Worm (Caenorhabditis elegans) whole organism, L4 larva: ENCODE measurements around the gene clec-138.

ENCODE experiments used
- F49E8.2 ChIP-seq: sonication (generic microtip); optimal IDR thresholded peaks from 2 replicates; lab custom pipeline; 2016; ENCODE audit warnings: missing compliant biosample characterization, mild to moderate bottlenecking, missing genetic modification characterization, borderline replicate concordance
- R02D3.7 ChIP-seq: fragments of 150-350 bp; sonication (generic microtip); optimal IDR thresholded peaks from 3 replicates; lab custom pipeline; 2014; ENCODE audit warnings: missing biosample characterization, missing genetic modification characterization
- T20F7.1 ChIP-seq: fragments of 200-800 bp; sonication (Bioruptor generic); optimal IDR thresholded peaks from 2 replicates; lab custom pipeline; 2018; ENCODE audit warnings: mild to moderate bottlenecking, missing genetic modification characterization, missing compliant biosample characterization
- Y105C5A.15 ChIP-seq: fragments of 200-800 bp; sonication (Bioruptor generic); IDR thresholded peaks from 2 replicates; pipeline ENCODE4 v1.3.6; 2022; ENCODE audit warnings: missing genetic modification characterization, missing compliant biosample characterization
- ZK546.5 ChIP-seq, 2 experiments: sonication (generic microtip); optimal IDR thresholded peaks; 2 replicates each; lab custom pipeline; 2017; ENCODE audit warnings: missing biosample characterization in 2 of 2, missing genetic modification characterization in 2 of 2
- aha-1 ChIP-seq: fragments of 150-350 bp; peaks from one replicate; lab custom pipeline; 2014; ENCODE audit warnings: missing biosample characterization, missing genetic modification characterization
- attf-4 ChIP-seq: sonication (generic microtip); optimal IDR thresholded peaks from 3 replicates; lab custom pipeline; 2017; ENCODE audit warnings: missing biosample characterization, missing genetic modification characterization
- ceh-44 ChIP-seq: fragments of 200-800 bp; sonication (Bioruptor generic); IDR thresholded peaks from 2 replicates; pipeline ENCODE4 v1.3.6; 2022; ENCODE audit warnings: missing genetic modification reagents, missing genetic modification characterization, missing compliant biosample characterization
- ceh-82 ChIP-seq: sonication (generic microtip); optimal IDR thresholded peaks from 2 replicates; lab custom pipeline; 2017; ENCODE audit warnings: missing biosample characterization, missing genetic modification characterization
- ces-1 ChIP-seq: fragments of 150-350 bp; sonication (generic microtip); optimal IDR thresholded peaks from 4 replicates; lab custom pipeline; 2014; ENCODE audit warnings: missing biosample characterization, missing genetic modification reagents, missing genetic modification characterization
- daf-12 ChIP-seq: fragments of 150-350 bp; optimal IDR thresholded peaks from 2 replicates; lab custom pipeline; 2014; ENCODE audit warnings: missing biosample characterization, missing genetic modification reagents, missing genetic modification characterization
- daf-16 ChIP-seq, 3 experiments: sonication (generic microtip); optimal IDR thresholded peaks; 2 replicates each; lab custom pipeline; 2016 to 2017; ENCODE audit warnings: missing genetic modification characterization in 3 of 3, missing genetic modification reagents in 3 of 3, mild to moderate bottlenecking in 2 of 3, missing compliant biosample characterization in 2 of 3, missing biosample characterization in 1 of 3, moderate library complexity in 1 of 3
- daf-8 ChIP-seq: fragments of 200-800 bp; sonication (Bioruptor generic); IDR thresholded peaks from 2 replicates; pipeline ENCODE4 v1.3.6; 2022; ENCODE audit warnings: missing genetic modification characterization, missing compliant biosample characterization
- dmd-6 ChIP-seq: fragments of 200-800 bp; sonication (Bioruptor generic); IDR thresholded peaks from 2 replicates; pipeline ENCODE4 v1.3.6; 2022; ENCODE audit warnings: missing genetic modification reagents, missing genetic modification characterization, missing compliant biosample characterization
- egl-27 ChIP-seq: sonication (generic microtip); optimal IDR thresholded peaks from 3 replicates; lab custom pipeline; 2017; ENCODE audit warnings: missing biosample characterization, missing genetic modification reagents, missing genetic modification characterization
- fkh-10 ChIP-seq: fragments of 150-350 bp; optimal IDR thresholded peaks from 2 replicates; lab custom pipeline; 2014; ENCODE audit warnings: missing biosample characterization, missing genetic modification reagents, missing genetic modification characterization
- hlh-11 ChIP-seq: fragments of 200-800 bp; sonication (Bioruptor generic); optimal IDR thresholded peaks from 2 replicates; lab custom pipeline; 2018; ENCODE audit warnings: mild to moderate bottlenecking, missing genetic modification characterization, missing compliant biosample characterization
- hmg-1.1 ChIP-seq: fragments of 200-800 bp; sonication (Bioruptor generic); IDR thresholded peaks from 2 replicates; pipeline ENCODE4 v1.3.6; 2022; ENCODE audit warnings: missing genetic modification reagents, missing genetic modification characterization, missing compliant biosample characterization
- lim-7 ChIP-seq: fragments of 200-800 bp; sonication (Bioruptor generic); IDR thresholded peaks from 2 replicates; pipeline ENCODE4 v1.3.6; 2022; ENCODE audit warnings: missing genetic modification characterization, missing compliant biosample characterization
- lin-1 ChIP-seq: fragments of 200-800 bp; sonication (Bioruptor generic); IDR thresholded peaks from 2 replicates; pipeline ENCODE4 v1.3.6; 2022; ENCODE audit warnings: missing genetic modification reagents, missing genetic modification characterization, missing compliant biosample characterization
- lin-13 ChIP-seq: fragments of 150-350 bp; optimal IDR thresholded peaks from 2 replicates; lab custom pipeline; 2014; ENCODE audit warnings: missing biosample characterization, missing genetic modification reagents, missing genetic modification characterization
- lin-29 ChIP-seq: fragments of 200-800 bp; sonication (Bioruptor generic); IDR thresholded peaks from 2 replicates; pipeline ENCODE4 v1.3.6; 2022; ENCODE audit warnings: missing genetic modification reagents, missing genetic modification characterization, missing compliant biosample characterization
- lin-38 ChIP-seq: fragments of 200-800 bp; sonication (Bioruptor generic); IDR thresholded peaks from 2 replicates; pipeline ENCODE4 v1.3.6; 2022; ENCODE audit warnings: missing genetic modification reagents, missing genetic modification characterization, missing compliant biosample characterization
- lsy-2 ChIP-seq, 2 experiments: fragments of 150-350 bp in 1 of 2; sonication (generic microtip) in 1 of 2; optimal IDR thresholded peaks; 2 replicates each; lab custom pipeline; 2014 to 2017; ENCODE audit warnings: missing biosample characterization in 2 of 2, missing genetic modification characterization in 2 of 2
- madf-9 ChIP-seq: fragments of 200-800 bp; sonication (Bioruptor generic); conservative IDR thresholded peaks from 2 replicates; pipeline ENCODE4 v1.3.6; 2022; ENCODE audit warnings: missing genetic modification reagents, missing genetic modification characterization, missing compliant biosample characterization
- mep-1 ChIP-seq: fragments of 150-350 bp; sonication (generic microtip); optimal IDR thresholded peaks from 3 replicates; lab custom pipeline; 2014; ENCODE audit warnings: missing biosample characterization, missing genetic modification characterization
- nhr-102 ChIP-seq: sonication (generic microtip); optimal IDR thresholded peaks from 2 replicates; lab custom pipeline; 2016; ENCODE audit warnings: mild to moderate bottlenecking, missing genetic modification characterization, moderate library complexity, missing compliant biosample characterization
- nhr-28 ChIP-seq: fragments of 150-350 bp; optimal IDR thresholded peaks from 2 replicates; lab custom pipeline; 2014; ENCODE audit warnings: missing biosample characterization, missing genetic modification characterization
- nhr-41 ChIP-seq: fragments of 200-800 bp; sonication (Bioruptor generic); IDR thresholded peaks from 2 replicates; pipeline ENCODE4 v1.3.6; 2022; ENCODE audit warnings: missing genetic modification reagents, missing genetic modification characterization, missing compliant biosample characterization
- set-16 ChIP-seq: fragments of 200-800 bp; sonication (Bioruptor generic); IDR thresholded peaks from 2 replicates; pipeline ENCODE4 v1.3.6; 2022; ENCODE audit warnings: missing genetic modification reagents, missing genetic modification characterization, missing compliant biosample characterization
- snpc-1.2 ChIP-seq: fragments of 200-800 bp; sonication (Bioruptor generic); IDR thresholded peaks from 2 replicates; pipeline ENCODE4 v1.3.6; 2022; ENCODE audit warnings: missing genetic modification reagents, missing genetic modification characterization, missing compliant biosample characterization
- unc-130 ChIP-seq: sonication (generic microtip); optimal IDR thresholded peaks from 2 replicates; lab custom pipeline; 2016; ENCODE audit warnings: missing genetic modification reagents, missing genetic modification characterization, missing compliant biosample characterization
- unc-39 ChIP-seq: sonication (generic microtip); optimal IDR thresholded peaks from 2 replicates; lab custom pipeline; 2017; ENCODE audit warnings: missing biosample characterization, missing genetic modification characterization
- unc-62 ChIP-seq, 3 experiments: fragments of 150-350 bp in 1 of 3; sonication (generic microtip); optimal IDR thresholded peaks in 2 of 3; peaks in 1 of 3; 1 replicate in 1 of 3; 2 replicates in 2 of 3; lab custom pipeline; 2014 to 2017; ENCODE audit warnings: missing biosample characterization in 3 of 3, missing genetic modification characterization in 3 of 3, missing genetic modification reagents in 3 of 3, missing genotype in 1 of 3
- zag-1 ChIP-seq: fragments of 150-350 bp; optimal IDR thresholded peaks from 2 replicates; lab custom pipeline; 2014; ENCODE audit warnings: missing biosample characterization, missing genetic modification characterization
- zfp-3 ChIP-seq: fragments of 200-800 bp; sonication (Bioruptor generic); conservative IDR thresholded peaks from 2 replicates; pipeline ENCODE4 v1.3.6; 2022; ENCODE audit warnings: missing genetic modification reagents, missing genetic modification characterization, missing compliant biosample characterization
- ztf-11 ChIP-seq: fragments of 150-350 bp; optimal IDR thresholded peaks from 2 replicates; lab custom pipeline; 2014; ENCODE audit warnings: missing biosample characterization, missing genetic modification characterization

Gene clec-138

ce11 chrII:4616443-4616842 is 3.2 kb downstream of the clec-138 start, which contains the start of gene clec-136:
clec-136 (minus strand) TSS chrII:4616543.
- TF ChIP-seq zag-1 (tag; lab: Kevin White, UChicago): no peak
- no peak for TF ChIP-seq lin-13 (GFP tag; lab: Kevin White, UChicago)
- no peak for TF ChIP-seq nhr-41 (GFP tag; lab: Robert Waterston, UW)
- TF ChIP-seq hlh-11 (tag; lab: Kevin White, UChicago): no peak
- no peak for TF ChIP-seq madf-9
- no peak for TF ChIP-seq unc-39 (tag; lab: Kevin White, UChicago)
- no peak for TF ChIP-seq zfp-3 (GFP tag; lab: Robert Waterston, UW)

ce11 chrII:4612694-4613093 is 6.9 kb downstream of the clec-138 start, which contains the start of gene pqn-35:
pqn-35 (plus strand) TSS chrII:4612994.
- TF ChIP-seq ztf-11 (tag; lab: Kevin White, UChicago): no peak
- TF ChIP-seq dmd-6 (GFP tag; lab: Robert Waterston, UW): no peak
- TF ChIP-seq set-16 (GFP tag; lab: Robert Waterston, UW): no peak
- no peak for TF ChIP-seq hmg-1.1 (GFP tag; lab: Robert Waterston, UW)
- no peak for TF ChIP-seq attf-4 (tag; lab: Kevin White, UChicago)
- TF ChIP-seq lin-29 (GFP tag; lab: Robert Waterston, UW): no peak
- TF ChIP-seq nhr-102 (tag; lab: Kevin White, UChicago): no peak
- TF ChIP-seq egl-27 (tag; lab: Kevin White, UChicago): no peak
- TF ChIP-seq, all 104 proteins: peak for 0

ce11 chrII:4608073-4608472 is 11.5 kb downstream of the clec-138 start, which contains the start of gene F35D11.3:
F35D11.3 (plus strand) TSS chrII:4608372.
- TF ChIP-seq unc-62 (GFP tag; optimal IDR thresholded peaks at IDR 0.05 in 1 of 2; lab: Kevin White, UChicago) (no peak), unc-62 (tag; optimal IDR thresholded peaks at IDR 0.05; lab: Kevin White, UChicago) (no peak), daf-12 (tag; lab: Kevin White, UChicago) (no peak), fkh-10 (GFP tag; lab: Kevin White, UChicago) (peak; percentile 62)

DNA sequence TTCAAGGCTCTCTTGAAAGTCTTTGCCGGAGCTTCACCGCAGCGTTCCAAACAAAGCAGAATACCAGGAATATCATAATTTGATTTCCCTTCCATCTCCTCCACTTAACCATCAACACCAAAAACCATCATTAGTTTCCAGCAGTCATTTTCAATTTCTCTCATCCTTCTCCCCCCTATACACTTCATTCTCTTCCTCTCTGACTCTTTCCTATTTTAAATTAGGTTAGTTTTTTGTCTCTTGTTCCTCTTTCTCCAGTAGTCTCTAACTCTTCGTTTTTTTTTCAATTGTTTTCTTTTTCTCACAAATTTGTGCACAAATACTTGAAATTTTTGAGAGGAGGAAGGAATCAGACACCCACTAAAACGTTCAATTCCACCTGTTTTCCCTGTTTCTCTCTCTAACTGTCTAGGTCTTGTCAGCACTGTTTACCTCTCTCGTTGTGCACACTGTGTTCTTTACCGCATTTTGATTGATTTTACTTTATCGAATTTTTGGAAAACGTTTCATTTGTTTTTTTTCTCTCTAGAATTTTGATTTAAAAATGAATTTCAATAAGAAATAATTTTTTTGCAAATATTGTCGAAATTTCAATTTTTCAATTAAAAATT is 12.8 kb downstream of the clec-138 start:
- peak; percentile 15 for TF ChIP-seq hlh-11 (tag; lab: Kevin White, UChicago)
- TF ChIP-seq unc-62 (GFP tag; optimal IDR thresholded peaks at IDR 0.05 in 1 of 2; lab: Kevin White, UChicago): no peak
- TF ChIP-seq unc-62 (tag; optimal IDR thresholded peaks at IDR 0.05; lab: Kevin White, UChicago): no peak
- TF ChIP-seq nhr-41 (GFP tag; lab: Robert Waterston, UW): no peak
- no peak for TF ChIP-seq R02D3.7 (tag; lab: Kevin White, UChicago)
- no peak for TF ChIP-seq daf-16 (GFP tag; optimal IDR thresholded peaks at IDR 0.05; lab: Kevin White, UChicago)
- TF ChIP-seq daf-16 (tag; optimal IDR thresholded peaks at IDR 0.05; lab: Kevin White, UChicago): peak; percentile 77
- no peak for TF ChIP-seq Y105C5A.15 (GFP tag; lab: Robert Waterston, UW)
- peak; percentile 66 for TF ChIP-seq aha-1 (tag; lab: Kevin White, UChicago)
- TF ChIP-seq ces-1: peak; percentile 85
- TF ChIP-seq lin-1 (GFP tag; lab: Robert Waterston, UW): no peak
- TF ChIP-seq fkh-10 (GFP tag; lab: Kevin White, UChicago): peak; percentile 76
- peak; percentile 9 for TF ChIP-seq nhr-28 (tag; lab: Kevin White, UChicago)
- no peak for TF ChIP-seq snpc-1.2 (GFP tag; lab: Robert Waterston, UW)
- TF ChIP-seq, all 104 proteins: peak for 6

DNA sequence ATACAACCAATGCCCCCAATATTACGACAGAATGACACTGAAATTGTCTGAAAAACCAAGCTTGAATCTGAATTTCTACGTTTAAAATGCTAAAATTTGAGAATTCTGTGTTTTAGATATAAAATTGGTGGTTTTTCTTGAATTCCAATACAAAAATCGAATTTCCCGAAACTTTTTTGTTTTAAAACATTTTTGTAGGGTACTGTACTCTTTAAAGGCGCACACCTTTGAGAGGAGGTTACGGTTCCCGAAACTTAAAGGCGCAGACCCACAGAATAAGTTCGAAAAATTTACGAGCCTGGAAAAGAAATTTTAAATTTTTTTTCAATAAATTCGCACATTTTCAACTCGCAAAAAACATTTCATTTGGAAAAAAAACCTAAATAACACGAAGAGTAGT is 14.9 kb downstream of the clec-138 start:
- TF ChIP-seq lim-7 (no peak), T20F7.1 (GFP tag; lab: Kevin White, UChicago) (no peak), unc-130 (GFP tag; lab: Kevin White, UChicago) (peak; percentile 61), zfp-3 (GFP tag; lab: Robert Waterston, UW) (no peak), lsy-2 (tag; optimal IDR thresholded peaks at IDR 0.05; lab: Kevin White, UChicago) (peak in 1 of 2 experiments; percentile 4), ceh-82 (tag; lab: Kevin White, UChicago) (no peak), ZK546.5 (tag; optimal IDR thresholded peaks at IDR 0.05; lab: Kevin White, UChicago) (no peak), aha-1 (tag; lab: Kevin White, UChicago) (peak; percentile 13), daf-8 (GFP tag; lab: Robert Waterston, UW) (no peak), lin-38 (peak; percentile 42; the same call in 1 of the 2 replicates), mep-1 (no peak), ceh-44 (GFP tag; lab: Robert Waterston, UW) (no peak), F49E8.2 (tag; lab: Kevin White, UChicago) (peak; percentile 47)
